Fruit fly (Drosophila melanogaster) whole organism, embryonic: Measurements from ENCODE around the gene CG33784.

Experiments used
- Atf6 ChIP-seq: fragments of 200-800 bp; sonication (Bioruptor generic); IDR thresholded peaks from 2 replicates; pipeline ENCODE4 v1.3.6; 2022; ENCODE audit warnings: missing biosample characterization, missing genetic modification characterization
- BtbVII ChIP-seq: fragments of 200-800 bp; sonication (Bioruptor generic); optimal IDR thresholded peaks from 3 replicates; lab custom pipeline; 2017; ENCODE audit warnings: missing biosample characterization, mild to moderate bottlenecking, missing genetic modification characterization
- CG10147 ChIP-seq: fragments of 200-800 bp; sonication (Bioruptor generic); optimal IDR thresholded peaks from 2 replicates; lab custom pipeline; 2019; ENCODE audit warnings: missing biosample characterization, mild to moderate bottlenecking, missing genetic modification characterization, moderate library complexity
- CG11093 ChIP-seq: fragments of 200-800 bp; sonication (Bioruptor generic); IDR thresholded peaks from 3 replicates; pipeline ENCODE4 v1.3.6; 2022; ENCODE audit warnings: missing biosample characterization, missing genetic modification characterization
- CG11504 ChIP-seq: fragments of 200-800 bp; sonication (Bioruptor generic); optimal IDR thresholded peaks from 3 replicates; lab custom pipeline; 2019; ENCODE audit warnings: missing biosample characterization, mild to moderate bottlenecking, missing genetic modification characterization, moderate library complexity
- CG13424 ChIP-seq: fragments of 200-800 bp; sonication (Bioruptor generic); optimal IDR thresholded peaks from 2 replicates; lab custom pipeline; 2019; ENCODE audit warnings: missing biosample characterization, mild to moderate bottlenecking, missing genetic modification characterization, moderate library complexity
- CG2199 ChIP-seq: fragments of 200-800 bp; sonication (Bioruptor generic); IDR thresholded peaks from 3 replicates; pipeline ENCODE4 v1.3.6; 2022; ENCODE audit warnings: missing biosample characterization, missing genetic modification characterization
- CG2678 ChIP-seq: fragments of 200-800 bp; sonication (Bioruptor generic); optimal IDR thresholded peaks from 3 replicates; lab custom pipeline; 2019; ENCODE audit warnings: missing biosample characterization, mild to moderate bottlenecking, missing genetic modification characterization, moderate library complexity
- CG2875 ChIP-seq: fragments of 200-800 bp; sonication (Bioruptor generic); optimal IDR thresholded peaks from 2 replicates; lab custom pipeline; 2017; ENCODE audit warnings: missing biosample characterization, mild to moderate bottlenecking, missing genetic modification characterization, missing genetic modification reagents
- CG31365 ChIP-seq: fragments of 200-800 bp; sonication (Bioruptor generic); optimal IDR thresholded peaks from 2 replicates; lab custom pipeline; 2018; ENCODE audit warnings: missing biosample characterization, mild to moderate bottlenecking, missing genetic modification characterization
- CG4820 ChIP-seq: fragments of 200-800 bp; sonication (Bioruptor generic); optimal IDR thresholded peaks from 3 replicates; lab custom pipeline; 2016; ENCODE audit warnings: missing biosample characterization, missing genetic modification characterization
- CG4854 ChIP-seq: fragments of 200-800 bp; sonication (Bioruptor generic); optimal IDR thresholded peaks from 2 replicates; lab custom pipeline; 2016; ENCODE audit warnings: missing biosample characterization, missing genetic modification characterization, inconsistent platforms
- CG6272 ChIP-seq: fragments of 200-800 bp; sonication (Bioruptor generic); IDR thresholded peaks from 2 replicates; pipeline ENCODE4 v1.3.6; 2022; ENCODE audit warnings: missing biosample characterization, missing genetic modification characterization
- CG6654 ChIP-seq: fragments of 200-800 bp; sonication (Bioruptor generic); optimal IDR thresholded peaks from 2 replicates; lab custom pipeline; 2017; ENCODE audit warnings: missing biosample characterization, mild to moderate bottlenecking, missing genetic modification characterization
- CG7839 ChIP-seq: fragments of 200-800 bp; sonication (Bioruptor generic); optimal IDR thresholded peaks from 3 replicates; lab custom pipeline; 2018; ENCODE audit warnings: missing biosample characterization, mild to moderate bottlenecking, missing genetic modification characterization, moderate library complexity
- D19B ChIP-seq: fragments of 200-800 bp; sonication (Bioruptor generic); optimal IDR thresholded peaks from 2 replicates; lab custom pipeline; 2017; ENCODE audit warnings: missing biosample characterization, mild to moderate bottlenecking, missing genetic modification characterization
- E2f1 ChIP-seq: fragments of 200-800 bp; sonication (Bioruptor generic); IDR thresholded peaks from 2 replicates; pipeline ENCODE4 v1.3.6; 2022; ENCODE audit warnings: missing biosample characterization, missing genetic modification characterization
- E2f2 ChIP-seq: fragments of 200-800 bp; sonication (Bioruptor generic); IDR thresholded peaks from 2 replicates; pipeline ENCODE4 v1.3.6; 2022; ENCODE audit warnings: missing biosample characterization, missing genetic modification characterization
- ERR ChIP-seq: fragments of 200-800 bp; sonication (Bioruptor generic); optimal IDR thresholded peaks from 2 replicates; lab custom pipeline; 2016; ENCODE audit warnings: missing biosample characterization, missing genetic modification characterization
- Gug ChIP-seq: fragments of 200-800 bp; sonication (Bioruptor generic); IDR thresholded peaks from 4 replicates; pipeline ENCODE4 v1.3.6; 2022; ENCODE audit warnings: missing biosample characterization, missing genetic modification characterization
- Meics ChIP-seq: fragments of 200-800 bp; sonication (Bioruptor generic); optimal IDR thresholded peaks from 2 replicates; lab custom pipeline; 2017; ENCODE audit warnings: missing biosample characterization, mild to moderate bottlenecking, missing genetic modification characterization
- NFAT ChIP-seq: fragments of 200-800 bp; sonication (Bioruptor generic); IDR thresholded peaks from 2 replicates; pipeline ENCODE4 v1.3.6; 2022; ENCODE audit warnings: missing biosample characterization, missing genetic modification characterization
- Oli ChIP-seq: fragments of 200-800 bp; sonication (Bioruptor generic); optimal IDR thresholded peaks from 2 replicates; lab custom pipeline; 2018; ENCODE audit warnings: missing biosample characterization, mild to moderate bottlenecking, missing genetic modification characterization, moderate library complexity
- Opbp ChIP-seq: fragments of 200-800 bp; sonication (Bioruptor generic); IDR thresholded peaks from 3 replicates; pipeline ENCODE4 v1.3.6; 2022; ENCODE audit warnings: missing biosample characterization, missing genetic modification characterization; ENCODE audit not compliant: partially characterized antibody
- PHDP ChIP-seq: fragments of 200-800 bp; sonication (Bioruptor generic); optimal IDR thresholded peaks from 3 replicates; lab custom pipeline; 2018; ENCODE audit warnings: missing biosample characterization, mild to moderate bottlenecking, missing genetic modification characterization, moderate library complexity
- Rx ChIP-seq: fragments of 200-800 bp; sonication (Bioruptor generic); IDR thresholded peaks from 2 replicates; pipeline ENCODE4 v1.3.6; 2022; ENCODE audit warnings: missing biosample characterization, missing genetic modification characterization
- ara ChIP-seq: fragments of 200-800 bp; sonication (Bioruptor generic); IDR thresholded peaks from 2 replicates; pipeline ENCODE4 v1.3.6; 2022; ENCODE audit warnings: missing biosample characterization, missing genetic modification characterization
- ato ChIP-seq: fragments of 200-800 bp; sonication (Bioruptor generic); IDR thresholded peaks from 2 replicates; pipeline ENCODE4 v1.3.6; 2022; ENCODE audit warnings: missing biosample characterization, missing genetic modification characterization; ENCODE audit not compliant: partially characterized antibody
- bcd ChIP-seq: fragments of 200-800 bp; sonication (Bioruptor generic); optimal IDR thresholded peaks from 2 replicates; lab custom pipeline; 2017; ENCODE audit warnings: missing biosample characterization, mild to moderate bottlenecking, missing genetic modification characterization
- bowl ChIP-seq: fragments of 200-800 bp; sonication (Bioruptor generic); IDR thresholded peaks from 2 replicates; pipeline ENCODE4 v1.3.6; 2022; ENCODE audit warnings: missing biosample characterization, missing genetic modification characterization
- btn ChIP-seq: fragments of 200-800 bp; sonication (Bioruptor generic); optimal IDR thresholded peaks from 2 replicates; lab custom pipeline; 2016; ENCODE audit warnings: missing biosample characterization, missing genetic modification characterization
- chm ChIP-seq: fragments of 200-800 bp; sonication (Bioruptor generic); IDR thresholded peaks from 2 replicates; pipeline ENCODE4 v1.3.6; 2022; ENCODE audit warnings: missing biosample characterization, missing genetic modification characterization
- dmrt99B ChIP-seq: fragments of 200-800 bp; sonication (Bioruptor generic); optimal IDR thresholded peaks from 2 replicates; lab custom pipeline; 2018; ENCODE audit warnings: missing biosample characterization, mild to moderate bottlenecking, missing genetic modification characterization, moderate library complexity
- dpn ChIP-seq, 2 experiments: fragments of 200-800 bp; sonication (Bioruptor generic); optimal IDR thresholded peaks; 3 replicates each; lab custom pipeline; 2016; ENCODE audit warnings: missing biosample characterization in 2 of 2, missing genetic modification characterization in 2 of 2
- exex ChIP-seq: fragments of 200-800 bp; sonication (Bioruptor generic); optimal IDR thresholded peaks from 4 replicates; lab custom pipeline; 2018; ENCODE audit warnings: missing biosample characterization, mild to moderate bottlenecking, missing genetic modification characterization, moderate library complexity
- h ChIP-seq: fragments of >200 bp; optimal IDR thresholded peaks from 2 replicates; lab custom pipeline; 2017
- hb ChIP-seq: fragments of 200-800 bp; sonication (Bioruptor generic); IDR thresholded peaks from 3 replicates; pipeline ENCODE4 v1.3.6; 2022; ENCODE audit warnings: missing biosample characterization, missing genetic modification characterization; ENCODE audit not compliant: partially characterized antibody
- ind ChIP-seq: fragments of 200-800 bp; sonication (Bioruptor generic); optimal IDR thresholded peaks from 3 replicates; lab custom pipeline; 2016; ENCODE audit warnings: missing biosample characterization, missing genetic modification characterization
- ken ChIP-seq: fragments of 200-800 bp; sonication (Bioruptor generic); IDR thresholded peaks from 3 replicates; pipeline ENCODE4 v1.3.6; 2022; ENCODE audit warnings: missing biosample characterization, missing genetic modification characterization
- nau ChIP-seq: fragments of 200-800 bp; sonication (Bioruptor generic); optimal IDR thresholded peaks from 3 replicates; lab custom pipeline; 2017; ENCODE audit warnings: missing biosample characterization, mild to moderate bottlenecking, missing genetic modification characterization, missing genetic modification reagents
- p53 ChIP-seq: fragments of 200-800 bp; sonication (Bioruptor generic); optimal IDR thresholded peaks from 2 replicates; lab custom pipeline; 2016; ENCODE audit warnings: missing biosample characterization, missing genetic modification characterization
- pita ChIP-seq: fragments of 200-800 bp; sonication (Bioruptor generic); optimal IDR thresholded peaks from 2 replicates; lab custom pipeline; 2017; ENCODE audit warnings: missing biosample characterization, mild to moderate bottlenecking, missing genetic modification characterization
- prd ChIP-seq, 3 experiments: fragments of >200 bp in 2 of 3; fragments of 200-800 bp in 1 of 3; sonication (Bioruptor generic) in 1 of 3; optimal IDR thresholded peaks in 2 of 3; IDR thresholded peaks in 1 of 3; 2 replicates in 2 of 3; 3 replicates in 1 of 3; pipeline versions ENCODE4 v1.3.6 to Lab custom; 2017 to 2022; ENCODE audit warnings: missing biosample characterization in 1 of 3, missing genetic modification characterization in 1 of 3
- sens ChIP-seq: fragments of 200-800 bp; sonication (Bioruptor generic); peaks from one replicate; lab custom pipeline; 2016; ENCODE audit warnings: missing biosample characterization, missing genetic modification characterization
- slbo ChIP-seq: fragments of 200-800 bp; sonication (Bioruptor generic); IDR thresholded peaks from 2 replicates; pipeline ENCODE4 v1.3.6; 2022; ENCODE audit warnings: missing biosample characterization, missing genetic modification characterization
- ssp ChIP-seq: fragments of 200-800 bp; sonication (Bioruptor generic); IDR thresholded peaks from 2 replicates; pipeline ENCODE4 v1.3.6; 2022; ENCODE audit warnings: missing biosample characterization, missing genetic modification characterization
- tll ChIP-seq, 2 experiments: fragments of 200-800 bp in 1 of 2; fragments of >200 bp in 1 of 2; sonication (Bioruptor generic) in 1 of 2; optimal IDR thresholded peaks; 2 replicates each; lab custom pipeline; 2017 to 2019; ENCODE audit warnings: missing biosample characterization in 2 of 2, missing genetic modification characterization in 2 of 2, mild to moderate bottlenecking in 1 of 2, moderate library complexity in 1 of 2
- vvl ChIP-seq: fragments of 200-800 bp; sonication (Bioruptor generic); IDR thresholded peaks from 2 replicates; pipeline ENCODE4 v1.3.6; 2022; ENCODE audit warnings: missing biosample characterization, missing genetic modification characterization

The CG33784 gene

dm6 chr3R:10100498-10101196 lies 32.9 kb downstream of the CG33784 start (continued):
- TF ChIP-seq CG2199 (GFP tag; lab: Robert Waterston, UW) (peak; percentile 90; the same call in 2 of the 3 replicates), ken (GFP tag; lab: Robert Waterston, UW) (0 out of 3 replicates have a peak, but pooled peaks have one; percentile 19), D19B (GFP tag; lab: Kevin White, UChicago) (peak; percentile 63), Meics (GFP tag; lab: Kevin White, UChicago) (peak; percentile 51), CG11093 (GFP tag; lab: Robert Waterston, UW) (0 out of 3 replicates have a peak, but pooled peaks have one; percentile 50), dpn (GFP tag; optimal IDR thresholded peaks at IDR 0.05; lab: Kevin White, UChicago) (peak in 1 of 2 experiments; percentile 44), sens (GFP tag; lab: Kevin White, UChicago) (peak; percentile 32), prd (optimal IDR thresholded peaks at IDR 0.05; lab: Kevin White, UChicago) (no peak), prd (GFP tag; IDR thresholded peaks at IDR 0.05; lab: Robert Waterston, UW) (peak; percentile 44; the same call in 2 of the 3 replicates), CG7839 (tag; lab: Kevin White, UChicago) (peak; percentile 45), btn (GFP tag; lab: Kevin White, UChicago) (peak; percentile 1), dmrt99B (peak; percentile 1), bcd (GFP tag; lab: Kevin White, UChicago) (peak; percentile 52), pita (peak; percentile 47), vvl (peak; percentile 78), ERR (peak; percentile 62), nau (GFP tag; lab: Kevin White, UChicago) (peak; percentile 18), Oli (tag; lab: Kevin White, UChicago) (no peak), CG11504 (tag; lab: Kevin White, UChicago) (peak; percentile 32), chm (0 out of 2 replicates have a peak, but pooled peaks have one; percentile 59), Gug (GFP tag; lab: Robert Waterston, UW) (peak; percentile 28; the same call in 1 of the 4 replicates), tll (GFP tag; optimal IDR thresholded peaks at IDR 0.05; lab: Kevin White, UChicago) (no peak), Opbp (GFP tag; lab: Robert Waterston, UW) (peak; percentile 43; the same call in 1 of the 3 replicates), Atf6 (0 out of 2 replicates have a peak, but pooled peaks have one; percentile 30), CG13424 (peak; percentile 3), bowl (0 out of 2 replicates have a peak, but pooled peaks have one; percentile 58), CG2678 (tag; lab: Kevin White, UChicago) (peak; percentile 6), ara (0 out of 2 replicates have a peak, but pooled peaks have one; percentile 7), slbo (GFP tag; lab: Robert Waterston, UW) (peak; percentile 74), PHDP (peak; percentile 6), ind (peak; percentile 50), ato (GFP tag; lab: Robert Waterston, UW) (0 out of 2 replicates have a peak, but pooled peaks have one; percentile 38), CG4820 (peak; percentile 8), E2f2 (peak; percentile 27; the same call in 1 of the 2 replicates), E2f1 (0 out of 2 replicates have a peak, but pooled peaks have one; percentile 28), hb (no peak), NFAT (peak; percentile 54), ssp (no peak), p53 (no peak), exex (tag; lab: Kevin White, UChicago) (no peak), CG2875 (GFP tag; lab: Kevin White, UChicago) (no peak), CG31365 (tag; lab: Kevin White, UChicago) (peak; percentile 31), CG6272 (GFP tag; lab: Robert Waterston, UW) (0 out of 2 replicates have a peak, but pooled peaks have one; percentile 18), CG4854 (GFP tag; lab: Kevin White, UChicago) (no peak), CG6654 (GFP tag; lab: Kevin White, UChicago) (no peak), h (lab: Kevin White, UChicago) (no peak), CG10147 (GFP tag; lab: Kevin White, UChicago) (peak; percentile 8), Rx (no peak), BtbVII (GFP tag; lab: Kevin White, UChicago) (no peak)
